Worm (Caenorhabditis elegans) whole organism, L2 larva: ENCODE data around the gene mrpl-16.

ENCODE experiments used
- C34F6.9 ChIP-seq: fragments of 150-350 bp; optimal IDR thresholded peaks from 2 replicates; lab custom pipeline; 2014; ENCODE audit warnings: missing biosample characterization, missing genetic modification characterization
- F13H6.1 ChIP-seq: sonication (generic microtip); optimal IDR thresholded peaks from 2 replicates; lab custom pipeline; 2016; ENCODE audit warnings: missing genetic modification characterization, missing compliant biosample characterization
- Y55F3AM.14 ChIP-seq: fragments of 200-800 bp; sonication (Bioruptor generic); optimal IDR thresholded peaks from 2 replicates; lab custom pipeline; 2018; ENCODE audit warnings: mild to moderate bottlenecking, missing genetic modification characterization, missing compliant biosample characterization
- alr-1 ChIP-seq: fragments of 150-350 bp; optimal IDR thresholded peaks from 2 replicates; lab custom pipeline; 2014; ENCODE audit warnings: missing biosample characterization, missing genetic modification characterization
- aly-2 ChIP-seq: fragments of 150-350 bp; optimal IDR thresholded peaks from 2 replicates; lab custom pipeline; 2014; ENCODE audit warnings: missing biosample characterization, missing genetic modification characterization
- ama-1 ChIP-seq: fragments of 150-350 bp; optimal IDR thresholded peaks from 2 replicates; lab custom pipeline; 2018; ENCODE audit warnings: inconsistent platforms
- blmp-1 ChIP-seq: sonication (generic microtip); optimal IDR thresholded peaks from 2 replicates; lab custom pipeline; 2017; ENCODE audit warnings: missing genetic modification characterization, mild to moderate bottlenecking, missing compliant biosample characterization, antibody characterized with exemption, moderate library complexity; ENCODE audit not compliant: insufficient read depth
- ceh-82 ChIP-seq: fragments of 150-350 bp; optimal IDR thresholded peaks from 2 replicates; lab custom pipeline; 2014; ENCODE audit warnings: missing biosample characterization, missing genetic modification characterization
- crh-2 ChIP-seq: sonication (generic microtip); optimal IDR thresholded peaks from 2 replicates; lab custom pipeline; 2017; ENCODE audit warnings: missing biosample characterization, missing genetic modification characterization
- dmd-4 ChIP-seq: sonication (generic microtip); optimal IDR thresholded peaks from 2 replicates; lab custom pipeline; 2017; ENCODE audit warnings: missing biosample characterization, missing genetic modification characterization
- elt-1 ChIP-seq: fragments of 150-350 bp; optimal IDR thresholded peaks from 2 replicates; lab custom pipeline; 2014; ENCODE audit warnings: missing biosample characterization, missing genetic modification characterization
- fos-1 ChIP-seq: fragments of 150-350 bp; optimal IDR thresholded peaks from 2 replicates; lab custom pipeline; 2014; ENCODE audit warnings: missing biosample characterization, missing genetic modification characterization
- gmeb-1 ChIP-seq: fragments of 150-350 bp; optimal IDR thresholded peaks from 2 replicates; lab custom pipeline; 2014; ENCODE audit warnings: missing biosample characterization, missing genetic modification characterization
- lin-11 ChIP-seq: fragments of 150-350 bp; sonication (generic microtip); optimal IDR thresholded peaks from 2 replicates; lab custom pipeline; 2014; ENCODE audit warnings: missing biosample characterization, missing genetic modification characterization, inconsistent platforms, mixed read lengths
- lin-13 ChIP-seq: fragments of 150-350 bp; optimal IDR thresholded peaks from 2 replicates; lab custom pipeline; 2014; ENCODE audit warnings: missing biosample characterization, missing genetic modification reagents, missing genetic modification characterization
- lin-39 ChIP-seq: fragments of 150-350 bp; optimal IDR thresholded peaks from 2 replicates; lab custom pipeline; 2014; ENCODE audit warnings: missing biosample characterization, missing genetic modification reagents, missing genetic modification characterization
- lsy-2 ChIP-seq, 2 experiments: fragments of 150-350 bp in 1 of 2; sonication (generic microtip) in 1 of 2; optimal IDR thresholded peaks; 2 replicates each; lab custom pipeline; 2014 to 2017; ENCODE audit warnings: missing biosample characterization in 2 of 2, missing genetic modification characterization in 2 of 2
- mab-5 ChIP-seq: fragments of 150-350 bp; optimal IDR thresholded peaks from 2 replicates; lab custom pipeline; 2014; ENCODE audit warnings: missing biosample characterization, missing genetic modification characterization
- nhr-10 ChIP-seq: sonication (generic microtip); optimal IDR thresholded peaks from 2 replicates; lab custom pipeline; 2017; ENCODE audit warnings: missing biosample characterization, missing genetic modification characterization
- nhr-11 ChIP-seq: fragments of 150-350 bp; optimal IDR thresholded peaks from 2 replicates; lab custom pipeline; 2014; ENCODE audit warnings: missing biosample characterization, missing genetic modification characterization
- nhr-12 ChIP-seq: fragments of 150-350 bp; optimal IDR thresholded peaks from 2 replicates; lab custom pipeline; 2014; ENCODE audit warnings: missing biosample characterization, missing genetic modification characterization
- nhr-129 ChIP-seq: fragments of 150-350 bp; optimal IDR thresholded peaks from 2 replicates; lab custom pipeline; 2014; ENCODE audit warnings: missing biosample characterization, missing genetic modification characterization
- nhr-21 ChIP-seq: fragments of 150-350 bp; optimal IDR thresholded peaks from 2 replicates; lab custom pipeline; 2014; ENCODE audit warnings: missing biosample characterization, missing genetic modification characterization
- nhr-23 ChIP-seq: fragments of 150-350 bp; optimal IDR thresholded peaks from 2 replicates; lab custom pipeline; 2014; ENCODE audit warnings: missing biosample characterization, missing genetic modification reagents, missing genetic modification characterization
- nhr-237 ChIP-seq: fragments of 150-350 bp; optimal IDR thresholded peaks from 2 replicates; lab custom pipeline; 2014; ENCODE audit warnings: missing biosample characterization, missing genetic modification characterization
- nhr-25 ChIP-seq: fragments of 150-350 bp; sonication (generic microtip); optimal IDR thresholded peaks from 3 replicates; lab custom pipeline; 2014; ENCODE audit warnings: missing biosample characterization, missing genetic modification characterization
- nhr-6 ChIP-seq: fragments of 150-350 bp; optimal IDR thresholded peaks from 2 replicates; lab custom pipeline; 2014; ENCODE audit warnings: missing biosample characterization, missing genetic modification characterization
- nhr-77 ChIP-seq: fragments of 150-350 bp; optimal IDR thresholded peaks from 2 replicates; lab custom pipeline; 2014; ENCODE audit warnings: missing biosample characterization, missing genetic modification characterization
- skn-1 ChIP-seq: sonication (generic microtip); optimal IDR thresholded peaks from 2 replicates; lab custom pipeline; 2017; ENCODE audit warnings: missing biosample characterization, missing genetic modification characterization
- sma-9 ChIP-seq, 2 experiments: fragments of 150-350 bp in 1 of 2; sonication (generic microtip) in 1 of 2; optimal IDR thresholded peaks; 2 replicates each; lab custom pipeline; 2014 to 2016; ENCODE audit warnings: missing genetic modification characterization in 2 of 2, mild to moderate bottlenecking in 1 of 2, missing biosample characterization in 1 of 2, missing compliant biosample characterization in 1 of 2, missing genetic modification reagents in 1 of 2, moderate library complexity in 1 of 2
- unc-39 ChIP-seq: fragments of 150-350 bp; optimal IDR thresholded peaks from 2 replicates; lab custom pipeline; 2014; ENCODE audit warnings: missing biosample characterization, missing genetic modification characterization
- unc-62 ChIP-seq: fragments of 150-350 bp; optimal IDR thresholded peaks from 2 replicates; lab custom pipeline; 2014; ENCODE audit warnings: missing biosample characterization, missing genetic modification reagents, missing genetic modification characterization
- zag-1 ChIP-seq: fragments of 150-350 bp; optimal IDR thresholded peaks from 2 replicates; lab custom pipeline; 2014; ENCODE audit warnings: missing biosample characterization, missing genetic modification characterization
- ztf-1 ChIP-seq: fragments of 200-800 bp; sonication (Bioruptor generic); conservative IDR thresholded peaks from 2 replicates; pipeline ENCODE4 v1.3.6; 2022; ENCODE audit warnings: missing genetic modification characterization, missing compliant biosample characterization

mrpl-16 gene

ce11 chrIII:4668073-4668472 lies 36.1 kb upstream of the mrpl-16 start:
- peak; percentile 58 for TF ChIP-seq fos-1
- peak; percentile 5 for TF ChIP-seq nhr-129 (tag; lab: Kevin White, UChicago)
- no peak for TF ChIP-seq unc-62 (GFP tag; lab: Kevin White, UChicago)
- TF ChIP-seq lin-11 (tag; lab: Kevin White, UChicago), result no peak
- no peak for TF ChIP-seq skn-1 (tag; lab: Kevin White, UChicago)
- peak; percentile 10 for TF ChIP-seq gmeb-1

- no peak for TF ChIP-seq ama-1 (lab: Kevin White, UChicago)
- no peak for TF ChIP-seq C34F6.9 (tag; lab: Kevin White, UChicago)
- no peak for TF ChIP-seq nhr-6
- no peak for TF ChIP-seq crh-2 (tag; lab: Kevin White, UChicago)
- TF ChIP-seq lin-39 (tag; lab: Kevin White, UChicago), result no peak
- no peak for TF ChIP-seq skn-1 (tag; lab: Kevin White, UChicago)
- TF ChIP-seq blmp-1 (tag; lab: Kevin White, UChicago), result no peak
- TF ChIP-seq F13H6.1 (tag; lab: Kevin White, UChicago), result no peak
- TF ChIP-seq, all 48 proteins: peak for 0
Measured at ce11 chrIII:4671491-4671890, 32.7 kb upstream of the mrpl-16 start, which contains the start of gene T23F11.11. TSS of gene T23F11.11 (minus strand) at chrIII:4671591.

- TF ChIP-seq aly-2 (tag; lab: Kevin White, UChicago) (no peak), ztf-1 (no peak), nhr-10 (no peak), fos-1 (no peak), nhr-25 (tag; lab: Kevin White, UChicago) (no peak)
Measured at ce11 chrIII:4671949-4672348, 32.3 kb upstream of the mrpl-16 start, which contains the start of gene srg-13. TSS of gene srg-13 (plus strand) at chrIII:4672249.

- no peak for TF ChIP-seq nhr-12
- no peak for TF ChIP-seq lin-13 (GFP tag; lab: Kevin White, UChicago)
- TF ChIP-seq nhr-11 (tag; lab: Kevin White, UChicago), result no peak
- TF ChIP-seq nhr-10, result no peak
- no peak for TF ChIP-seq nhr-129 (tag; lab: Kevin White, UChicago)
- no peak for TF ChIP-seq lsy-2 (tag; optimal IDR thresholded peaks at IDR 0.05; lab: Kevin White, UChicago)
- TF ChIP-seq nhr-6, result no peak
Measured at ce11 chrIII:4677466-4677865, 26.7 kb upstream of the mrpl-16 start, which contains the start of gene srg-10. TSS of gene srg-10 (plus strand) at chrIII:4677766.

ce11 chrIII:4679963-4680484 lies 24.2 kb upstream of the mrpl-16 start, which contains the start of gene srg-11:
TSS of gene srg-11 (plus strand) at chrIII:4680013.
- TF ChIP-seq dmd-4 (no peak), sma-9 (GFP tag; optimal IDR thresholded peaks at IDR 0.05; lab: Kevin White, UChicago) (no peak), sma-9 (tag; optimal IDR thresholded peaks at IDR 0.05; lab: Kevin White, UChicago) (no peak), elt-1 (tag; lab: Kevin White, UChicago) (no peak), crh-2 (tag; lab: Kevin White, UChicago) (no peak), nhr-77 (tag; lab: Kevin White, UChicago) (no peak), nhr-10 (no peak), ztf-1 (no peak), alr-1 (no peak), ceh-82 (tag; lab: Kevin White, UChicago) (no peak), lin-11 (tag; lab: Kevin White, UChicago) (no peak), Y55F3AM.14 (GFP tag; lab: Kevin White, UChicago) (no peak), nhr-21 (no peak), nhr-23 (tag; lab: Kevin White, UChicago) (no peak), zag-1 (tag; lab: Kevin White, UChicago) (no peak), nhr-237 (no peak), nhr-6 (no peak), mab-5 (tag; lab: Kevin White, UChicago) (no peak), unc-39 (tag; lab: Kevin White, UChicago) (no peak)
